Fruit fly (Drosophila melanogaster): Measurements from ENCODE around the gene glec.

glec gene

dm6 chr3R:21835388-21836200 lies 20.5 kb downstream of the glec start (continued):
- TF ChIP-seq NC2β (GFP tag; optimal IDR thresholded peaks at IDR 0.05) (no peak), CG10654 (GFP tag; optimal IDR thresholded peaks at IDR 0.05) (no peak), tap (tag; optimal IDR thresholded peaks at IDR 0.05) (no peak), luna (GFP tag; optimal IDR thresholded peaks at IDR 0.05) (no peak), Meics (GFP tag; optimal IDR thresholded peaks at IDR 0.05) (no peak), CG18262 (tag; optimal IDR thresholded peaks at IDR 0.05) (peak; percentile 29), NC2α (GFP tag; optimal IDR thresholded peaks at IDR 0.05) (no peak), Pdp1 (GFP tag; optimal IDR thresholded peaks at IDR 0.05) (no peak), fd102C (GFP tag; optimal IDR thresholded peaks at IDR 0.05) (no peak), Eip74EF (GFP tag; optimal IDR thresholded peaks at IDR 0.05) (no peak), pan (optimal IDR thresholded peaks at IDR 0.05) (peak in 1 of 2 experiments; percentile 56), pan (GFP tag; optimal IDR thresholded peaks at IDR 0.05 in 1 of 2, IDR thresholded peaks at IDR 0.05 in 1 of 2) (no peak), zfh1 (GFP tag; IDR thresholded peaks at IDR 0.05) (0 out of 3 replicates have a peak, but pooled peaks have one; percentile 35), CG14710 (tag; optimal IDR thresholded peaks at IDR 0.05) (peak; percentile 11), CG1603 (tag; optimal IDR thresholded peaks at IDR 0.05) (no peak), CG33557 (GFP tag; optimal IDR thresholded peaks at IDR 0.05) (peak; percentile 75), HLH4C (GFP tag; IDR thresholded peaks at IDR 0.05; ENCODE audit: partially characterized antibody) (peak; percentile 56; the same call in 2 of the 3 replicates), grau (tag; optimal IDR thresholded peaks at IDR 0.05) (peak; percentile 6), dmrt99B (tag; optimal IDR thresholded peaks at IDR 0.05) (peak; percentile 12), CG2678 (tag; optimal IDR thresholded peaks at IDR 0.05) (peak; percentile 0), CG3407 (GFP tag; optimal IDR thresholded peaks at IDR 0.05) (peak; percentile 7), cwo (GFP tag; optimal IDR thresholded peaks at IDR 0.05) (peak; percentile 88), CG17912 (GFP tag; optimal IDR thresholded peaks at IDR 0.05) (no peak), CG32772 (GFP tag; IDR thresholded peaks at IDR 0.05) (peak; percentile 25; the same call in 1 of the 2 replicates), Optix (GFP tag; IDR thresholded peaks at IDR 0.05) (no peak), CHES-1-like (GFP tag; optimal IDR thresholded peaks at IDR 0.05) (no peak), odd (GFP tag; optimal IDR thresholded peaks at IDR 0.05) (peak; percentile 39), tll (GFP tag; optimal IDR thresholded peaks at IDR 0.05) (no peak), dmrt11E (tag; optimal IDR thresholded peaks at IDR 0.05) (peak; percentile 65), so (GFP tag; IDR thresholded peaks at IDR 0.05) (0 out of 3 replicates have a peak, but pooled peaks have one; percentile 46), pnt (GFP tag; optimal IDR thresholded peaks at IDR 0.05) (no peak), CG7745 (tag; optimal IDR thresholded peaks at IDR 0.05) (no peak), CG17829 (tag; optimal IDR thresholded peaks at IDR 0.05) (no peak), bigmax (GFP tag; optimal IDR thresholded peaks at IDR 0.05) (no peak), sr (GFP tag; IDR thresholded peaks at IDR 0.05) (peak; percentile 64; the same call in 1 of the 3 replicates), Ets97D (GFP tag; optimal IDR thresholded peaks at IDR 0.05) (no peak), ERR (GFP tag; optimal IDR thresholded peaks at IDR 0.05) (no peak), ci (GFP tag; IDR thresholded peaks at IDR 0.05) (0 out of 3 replicates have a peak, but pooled peaks have one; percentile 8), sd (tag; optimal IDR thresholded peaks at IDR 0.05) (peak; percentile 35), CG15696 (tag; optimal IDR thresholded peaks at IDR 0.05) (peak; percentile 34)
